Worm (Caenorhabditis elegans): ENCODE data around the gene mrpl-50.

DNA sequence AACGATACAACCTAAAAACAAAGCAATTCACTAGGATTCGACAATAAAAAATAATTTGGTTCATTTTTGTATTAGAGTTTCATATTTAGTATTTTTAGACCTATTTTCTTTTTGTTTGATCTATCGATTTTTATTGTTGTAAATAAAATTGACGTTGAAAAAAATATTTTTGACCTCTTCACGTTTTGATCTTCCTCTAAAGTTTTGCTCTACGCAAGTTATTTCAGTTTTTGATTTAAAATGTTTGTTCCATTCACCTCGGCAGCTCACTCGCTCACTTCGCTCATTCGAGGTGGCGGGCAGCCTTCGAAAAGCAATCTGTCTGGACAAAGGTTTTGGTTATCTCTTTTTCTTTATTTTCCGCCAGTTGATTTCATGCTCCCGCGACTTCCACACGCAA is 1.1 kb downstream of the mrpl-50 start, which contains the start of gene enol-1:
- no peak for TF ChIP-seq fkh-3 (tag; optimal IDR thresholded peaks at IDR 0.05)
- no peak for TF ChIP-seq let-526 (GFP tag; IDR thresholded peaks at IDR 0.05)
- TF ChIP-seq hlh-12 (tag; optimal IDR thresholded peaks at IDR 0.05): no peak
- peak; percentile 65; the same call in 1 of the 2 replicates for TF ChIP-seq D2030.7 (GFP tag; IDR thresholded peaks at IDR 0.05)
- TF ChIP-seq pbrm-1 (GFP tag; IDR thresholded peaks at IDR 0.05): 0 out of 2 replicates have a peak, but pooled peaks have one; percentile 19
- TF ChIP-seq madf-8 (GFP tag; conservative IDR thresholded peaks at IDR 0.05): peak; percentile 85

All from whole organism, young adult.